Fruit fly (Drosophila melanogaster) whole organism, pupa: ENCODE results near the gene Alp10.

Experiments used
- CG10348 ChIP-seq: fragments of 200-800 bp; sonication (Bioruptor generic); IDR thresholded peaks from 2 replicates; pipeline ENCODE4 v1.3.6; 2022; ENCODE audit warnings: missing biosample characterization, missing genetic modification characterization
- CG12605 ChIP-seq: fragments of 200-800 bp; sonication (Bioruptor generic); IDR thresholded peaks from 2 replicates; pipeline ENCODE4 v1.3.6; 2022; ENCODE audit warnings: missing biosample characterization, missing genetic modification characterization
- CG13204 ChIP-seq: fragments of 200-800 bp; sonication (Bioruptor generic); optimal IDR thresholded peaks from 2 replicates; lab custom pipeline; 2018; ENCODE audit warnings: missing biosample characterization, mild to moderate bottlenecking, missing genetic modification characterization, moderate library complexity
- CG14655 ChIP-seq: fragments of 200-800 bp; sonication (Bioruptor generic); optimal IDR thresholded peaks from 3 replicates; lab custom pipeline; 2017; ENCODE audit warnings: mild to moderate bottlenecking, missing biosample characterization, missing genetic modification reagents, missing genetic modification characterization
- CG15710 ChIP-seq: fragments of 200-800 bp; sonication (Bioruptor generic); optimal IDR thresholded peaks from 2 replicates; lab custom pipeline; 2018; ENCODE audit warnings: missing biosample characterization, mild to moderate bottlenecking, missing genetic modification characterization, moderate library complexity
- CG17806 ChIP-seq: fragments of 200-800 bp; sonication (Bioruptor generic); optimal IDR thresholded peaks from 2 replicates; lab custom pipeline; 2018; ENCODE audit warnings: missing biosample characterization, mild to moderate bottlenecking, missing genetic modification characterization, moderate library complexity
- CG32121 ChIP-seq: fragments of 200-800 bp; sonication (Bioruptor generic); IDR thresholded peaks from 2 replicates; pipeline ENCODE4 v1.3.6; 2022; ENCODE audit warnings: missing biosample characterization, missing genetic modification characterization
- CG34367 ChIP-seq: fragments of 200-800 bp; sonication (Bioruptor generic); optimal IDR thresholded peaks from 2 replicates; lab custom pipeline; 2018; ENCODE audit warnings: missing biosample characterization, mild to moderate bottlenecking, missing genetic modification characterization
- CG4496 ChIP-seq: fragments of 200-800 bp; sonication (Bioruptor generic); IDR thresholded peaks from 3 replicates; pipeline ENCODE4 v1.3.6; 2022; ENCODE audit warnings: missing biosample characterization, missing genetic modification characterization
- CG8159 ChIP-seq: fragments of 200-800 bp; sonication (Bioruptor generic); optimal IDR thresholded peaks from 3 replicates; lab custom pipeline; 2018; ENCODE audit warnings: missing biosample characterization, mild to moderate bottlenecking, missing genetic modification characterization, moderate library complexity
- CG8301 ChIP-seq: fragments of 200-800 bp; sonication (Bioruptor generic); optimal IDR thresholded peaks from 2 replicates; lab custom pipeline; 2018; ENCODE audit warnings: missing biosample characterization, mild to moderate bottlenecking, missing genetic modification characterization
- CG9948 ChIP-seq: fragments of 200-800 bp; sonication (Bioruptor generic); optimal IDR thresholded peaks from 2 replicates; lab custom pipeline; 2018; ENCODE audit warnings: missing biosample characterization, mild to moderate bottlenecking, missing genetic modification characterization, moderate library complexity
- D1 ChIP-seq: fragments of 200-800 bp; sonication (Bioruptor generic); optimal IDR thresholded peaks from 2 replicates; lab custom pipeline; 2018; ENCODE audit warnings: missing biosample characterization, mild to moderate bottlenecking, missing genetic modification characterization, moderate library complexity
- EcR ChIP-seq: fragments of 200-800 bp; sonication (Bioruptor generic); optimal IDR thresholded peaks from 3 replicates; lab custom pipeline; 2019; ENCODE audit warnings: missing biosample characterization, missing genetic modification characterization, mild to moderate bottlenecking, moderate library complexity, missing genetic modification reagents
- Ets98B ChIP-seq: fragments of 200-800 bp; sonication (Bioruptor generic); IDR thresholded peaks from 2 replicates; pipeline ENCODE4 v1.3.6; 2022; ENCODE audit warnings: missing biosample characterization, missing genetic modification characterization
- Pif1A ChIP-seq: fragments of 200-800 bp; sonication (Bioruptor generic); optimal IDR thresholded peaks from 3 replicates; lab custom pipeline; 2016; ENCODE audit warnings: missing biosample characterization, missing genetic modification characterization
- Pif1B ChIP-seq: fragments of 200-800 bp; sonication (Bioruptor generic); optimal IDR thresholded peaks from 3 replicates; lab custom pipeline; 2016; ENCODE audit warnings: missing biosample characterization, missing genetic modification characterization
- Snoo ChIP-seq: fragments of 200-800 bp; sonication (Bioruptor generic); optimal IDR thresholded peaks from 3 replicates; lab custom pipeline; 2017; ENCODE audit warnings: missing biosample characterization, mild to moderate bottlenecking, missing genetic modification characterization, inconsistent platforms
- fd96Ca ChIP-seq: fragments of 200-800 bp; sonication (Bioruptor generic); IDR thresholded peaks from 3 replicates; pipeline ENCODE4 v1.3.6; 2022; ENCODE audit warnings: missing biosample characterization, missing genetic modification characterization
- gl ChIP-seq: fragments of 200-800 bp; sonication (Bioruptor generic); optimal IDR thresholded peaks from 2 replicates; lab custom pipeline; 2018; ENCODE audit warnings: missing biosample characterization, mild to moderate bottlenecking, missing genetic modification characterization
- rn ChIP-seq: fragments of 200-800 bp; sonication (Bioruptor generic); IDR thresholded peaks from 2 replicates; pipeline ENCODE4 v1.3.6; 2022; ENCODE audit warnings: missing biosample characterization, missing genetic modification characterization

Gene Alp10

DNA sequence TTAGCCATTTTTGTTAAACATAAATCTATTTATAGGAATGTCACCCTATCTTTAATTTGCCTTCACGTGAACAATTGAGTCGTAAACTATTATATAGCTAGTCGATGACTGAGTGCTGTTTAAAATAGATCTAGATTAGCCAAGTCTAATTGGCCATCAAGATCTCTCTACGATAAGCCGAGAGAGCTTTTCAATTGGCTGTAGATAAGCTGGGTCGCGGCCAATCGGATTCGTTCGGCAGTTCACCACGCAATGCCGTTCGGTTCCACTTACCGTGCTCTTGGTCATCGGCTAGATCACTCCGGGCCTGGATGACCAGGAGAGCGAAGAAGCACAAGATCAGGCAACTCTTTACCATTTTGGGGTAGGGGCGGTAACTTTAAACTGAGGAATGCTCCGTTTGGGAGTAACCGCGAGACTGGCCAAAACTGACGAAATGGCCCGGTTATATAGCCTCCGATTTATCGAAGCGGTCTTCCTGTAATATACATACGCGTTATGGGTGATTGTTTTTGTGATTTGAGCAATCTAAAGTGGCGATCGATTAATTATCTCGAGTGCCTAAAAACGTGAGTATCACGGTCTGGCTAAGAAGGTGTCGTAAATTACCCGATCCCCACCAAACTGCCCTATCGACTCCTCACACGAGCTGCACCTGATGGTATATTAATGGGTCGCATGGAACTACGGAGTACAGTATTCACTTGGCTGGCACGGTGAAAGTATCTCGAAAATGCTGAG, at the start of gene Alp10, which contains the start of gene Alp9:
TSS of gene Alp10 (minus strand) at position 420 of the 741 bp plus-strand sequence.
TSS of gene Alp9 (plus strand) at position 690 of the 741 bp plus-strand sequence.
- TF ChIP-seq CG8301 (no peak), Pif1A (GFP tag; lab: Kevin White, UChicago) (no peak), rn (no peak), CG32121 (GFP tag; lab: Robert Waterston, UW) (no peak), CG13204 (GFP tag; lab: Kevin White, UChicago) (no peak), CG17806 (tag; lab: Kevin White, UChicago) (no peak), CG4496 (GFP tag; lab: Robert Waterston, UW) (no peak), CG8159 (tag; lab: Kevin White, UChicago) (no peak)

DNA sequence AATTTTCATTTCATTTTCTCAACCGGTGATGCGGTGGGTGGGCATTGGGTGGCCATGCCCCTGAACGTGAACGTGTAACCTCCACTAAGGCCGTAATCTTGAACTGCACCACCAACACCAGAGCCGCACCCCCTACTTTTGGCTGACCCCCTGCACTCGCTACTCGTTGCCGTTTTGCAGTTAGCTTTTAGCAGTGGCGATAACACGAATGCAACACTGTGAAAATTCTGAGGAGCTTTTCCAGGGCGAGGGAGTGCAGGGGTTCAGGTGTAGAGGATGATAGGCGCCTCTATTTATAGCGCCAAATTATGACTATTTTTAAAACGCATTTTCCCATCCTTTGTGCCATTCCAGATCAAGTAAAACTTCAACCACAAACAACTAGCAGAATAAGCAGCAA, 48.7 kb upstream of the Alp10 start:
- TF ChIP-seq Pif1B (GFP tag; lab: Kevin White, UChicago) = no peak
- no peak for TF ChIP-seq CG14655
- TF ChIP-seq CG13204 (GFP tag; lab: Kevin White, UChicago) = no peak
- TF ChIP-seq gl (tag; lab: Kevin White, UChicago) = no peak
- TF ChIP-seq fd96Ca (GFP tag; lab: Robert Waterston, UW) = no peak
- TF ChIP-seq Snoo (tag; lab: Kevin White, UChicago) = no peak
- TF ChIP-seq CG8301 = no peak
- no peak for TF ChIP-seq rn
- no peak for TF ChIP-seq CG15710 (tag; lab: Kevin White, UChicago)
- TF ChIP-seq CG32121 (GFP tag; lab: Robert Waterston, UW) = no peak
- no peak for TF ChIP-seq D1
- TF ChIP-seq, all 21 proteins: peak for 0

DNA sequence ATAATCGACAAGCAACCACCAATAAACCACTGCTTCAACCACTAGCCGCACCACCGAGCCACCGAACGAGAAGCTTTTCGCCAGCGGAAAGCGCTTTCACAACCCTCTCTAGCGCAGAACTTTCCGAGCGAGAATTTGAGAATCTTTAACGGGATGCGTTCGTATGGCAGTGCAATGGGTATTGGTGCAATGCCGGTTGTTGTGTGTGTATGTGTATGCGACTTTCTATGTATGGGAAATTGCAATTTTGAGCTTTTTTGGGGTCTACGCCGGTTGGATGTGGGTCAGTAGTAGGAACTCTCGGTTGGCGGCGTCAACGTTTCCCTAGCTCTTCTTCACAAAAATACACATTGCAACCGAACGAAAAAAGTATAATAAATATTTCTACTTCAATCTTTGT, 47.8 kb upstream of the Alp10 start:
- no peak for TF ChIP-seq fd96Ca (GFP tag; lab: Robert Waterston, UW)
- no peak for TF ChIP-seq CG15710 (tag; lab: Kevin White, UChicago)
- TF ChIP-seq EcR = no peak
- TF ChIP-seq CG9948 (tag; lab: Kevin White, UChicago) = no peak
- TF ChIP-seq CG17806 (tag; lab: Kevin White, UChicago) = no peak
- no peak for TF ChIP-seq gl (tag; lab: Kevin White, UChicago)
- no peak for TF ChIP-seq Pif1B (GFP tag; lab: Kevin White, UChicago)
- TF ChIP-seq CG10348 (GFP tag; lab: Robert Waterston, UW) = no peak
- TF ChIP-seq CG32121 (GFP tag; lab: Robert Waterston, UW) = no peak
- TF ChIP-seq Snoo (tag; lab: Kevin White, UChicago) = no peak
- TF ChIP-seq CG14655 = no peak
- no peak for TF ChIP-seq CG12605 (GFP tag; lab: Robert Waterston, UW)
- no peak for TF ChIP-seq CG8159 (tag; lab: Kevin White, UChicago)
- no peak for TF ChIP-seq rn
- TF ChIP-seq CG13204 (GFP tag; lab: Kevin White, UChicago) = no peak
- no peak for TF ChIP-seq Pif1A (GFP tag; lab: Kevin White, UChicago)
- TF ChIP-seq CG34367 (tag; lab: Kevin White, UChicago) = no peak
- TF ChIP-seq CG8301 = no peak
- no peak for TF ChIP-seq CG4496 (GFP tag; lab: Robert Waterston, UW)
- no peak for TF ChIP-seq Ets98B (GFP tag; lab: Robert Waterston, UW)

DNA sequence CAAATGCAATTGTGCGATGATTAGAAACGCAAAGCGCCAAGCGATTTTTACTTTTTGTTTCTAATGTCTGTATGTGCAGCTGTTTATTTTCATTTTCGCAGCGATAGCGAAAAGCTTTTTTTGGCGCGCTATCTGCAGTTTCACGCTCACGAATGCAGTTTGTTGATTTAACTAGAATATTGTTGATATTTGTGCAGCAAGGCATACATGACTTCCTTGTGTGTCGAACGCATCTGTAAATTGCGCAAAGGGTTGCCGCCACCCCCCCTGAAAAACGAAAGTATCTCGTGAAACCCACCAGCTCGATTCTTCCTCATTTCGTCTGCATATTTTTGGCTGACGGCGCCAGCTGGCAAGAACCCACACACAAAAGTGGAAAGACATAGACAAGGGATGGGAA, 46.5 kb upstream of the Alp10 start:
- TF ChIP-seq D1 = no peak
- no peak for TF ChIP-seq EcR
- TF ChIP-seq Snoo (tag; lab: Kevin White, UChicago) = no peak

DNA sequence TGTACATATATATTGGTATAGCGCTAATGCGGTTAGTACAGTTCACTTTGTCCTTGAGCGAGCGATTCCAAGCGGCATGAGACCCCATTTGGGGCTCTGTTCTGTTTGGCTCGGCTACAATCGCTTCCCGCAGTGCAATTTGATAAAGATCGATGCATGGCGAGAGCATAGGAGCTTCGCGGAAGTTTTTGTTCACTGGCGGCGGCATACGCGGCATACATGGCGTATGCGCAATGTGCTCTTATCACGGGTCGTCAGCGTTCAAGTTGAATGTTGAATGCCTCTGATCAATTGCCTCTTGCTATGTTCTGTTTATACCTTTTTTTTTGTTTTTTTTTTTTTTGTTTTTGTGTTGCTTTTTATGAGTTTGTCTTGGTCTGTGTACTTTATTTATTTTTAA, 46.0 kb upstream of the Alp10 start:
- TF ChIP-seq CG13204 (GFP tag; lab: Kevin White, UChicago) (no peak), CG34367 (tag; lab: Kevin White, UChicago) (no peak), Pif1A (GFP tag; lab: Kevin White, UChicago) (no peak), fd96Ca (GFP tag; lab: Robert Waterston, UW) (no peak), CG4496 (GFP tag; lab: Robert Waterston, UW) (no peak), CG8159 (tag; lab: Kevin White, UChicago) (no peak), CG32121 (GFP tag; lab: Robert Waterston, UW) (no peak), CG12605 (GFP tag; lab: Robert Waterston, UW) (no peak), Ets98B (GFP tag; lab: Robert Waterston, UW) (no peak), rn (no peak), CG9948 (tag; lab: Kevin White, UChicago) (no peak), D1 (no peak), gl (tag; lab: Kevin White, UChicago) (no peak), CG14655 (no peak)

DNA sequence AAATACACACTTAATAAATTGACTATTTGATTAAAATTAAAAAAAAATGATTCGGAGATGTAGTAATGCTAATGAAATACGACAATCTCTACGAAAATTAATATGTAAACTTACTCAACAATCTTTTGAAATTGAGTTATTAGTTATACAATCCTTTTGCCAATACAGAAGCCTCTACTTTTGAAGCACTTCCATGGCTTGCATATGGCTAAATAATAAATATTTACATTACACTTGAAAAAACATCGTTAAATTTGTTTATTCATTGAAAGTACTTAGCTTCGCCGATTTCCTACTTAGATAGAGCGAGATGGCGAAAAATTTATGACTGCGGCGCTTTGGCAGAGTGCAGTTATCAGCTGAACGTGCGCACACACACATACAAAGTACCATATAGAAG, 45.6 kb upstream of the Alp10 start:
- TF ChIP-seq gl (tag; lab: Kevin White, UChicago) (no peak), CG8159 (tag; lab: Kevin White, UChicago) (no peak), CG34367 (tag; lab: Kevin White, UChicago) (no peak), Pif1A (GFP tag; lab: Kevin White, UChicago) (no peak), EcR (no peak), Pif1B (GFP tag; lab: Kevin White, UChicago) (no peak), CG9948 (tag; lab: Kevin White, UChicago) (no peak), CG13204 (GFP tag; lab: Kevin White, UChicago) (no peak), CG10348 (GFP tag; lab: Robert Waterston, UW) (no peak), fd96Ca (GFP tag; lab: Robert Waterston, UW) (no peak), CG8301 (no peak), CG4496 (GFP tag; lab: Robert Waterston, UW) (no peak), Ets98B (GFP tag; lab: Robert Waterston, UW) (no peak), CG12605 (GFP tag; lab: Robert Waterston, UW) (no peak), CG15710 (tag; lab: Kevin White, UChicago) (no peak)
- TF ChIP-seq, all 21 proteins: peak for 0
